Worm (Caenorhabditis elegans): ENCODE measurements around the gene rsp-8.

Gene rsp-8

ce11 chrIII:11833449-11833848 lies 7.2 kb downstream of the rsp-8 start:
- TF ChIP-seq blmp-1 (tag; optimal IDR thresholded peaks at IDR 0.05) (no peak), efl-1 (optimal IDR thresholded peaks at IDR 0.05) (no peak), efl-1 (GFP tag; optimal IDR thresholded peaks at IDR 0.05 in 1 of 2) (peak in 1 of 2 experiments; percentile 31)

ce11 chrIII:11834168-11834567 lies 8.0 kb downstream of the rsp-8 start:
- TF ChIP-seq vab-15 (tag; optimal IDR thresholded peaks at IDR 0.05) (no peak), mdl-1 (tag; optimal IDR thresholded peaks at IDR 0.05) (peak in 1 of 2 experiments; percentile 16), unc-86 (tag; optimal IDR thresholded peaks at IDR 0.05) (no peak), lin-14 (GFP tag; optimal IDR thresholded peaks at IDR 0.05) (peak; percentile 27), Y116A8C.19 (tag; optimal IDR thresholded peaks at IDR 0.05; ENCODE audit: borderline replicate concordance) (no peak), aly-2 (tag; optimal IDR thresholded peaks at IDR 0.05) (no peak), nhr-28 (tag; optimal IDR thresholded peaks at IDR 0.05) (no peak), C16A3.4 (tag; optimal IDR thresholded peaks at IDR 0.05) (no peak), nhr-19 (GFP tag; conservative IDR thresholded peaks at IDR 0.05) (peak; percentile 38; the same call in 1 of the 2 replicates), nhr-71 (tag; optimal IDR thresholded peaks at IDR 0.05) (peak; percentile 15), hlh-4 (tag; optimal IDR thresholded peaks at IDR 0.05) (no peak), rnt-1 (tag; optimal IDR thresholded peaks at IDR 0.05) (peak; percentile 35)

- TF ChIP-seq lsy-2 (tag; optimal IDR thresholded peaks at IDR 0.05) (peak in 1 of 2 experiments; percentile 34), lin-14 (GFP tag; optimal IDR thresholded peaks at IDR 0.05) (peak; percentile 53), ceh-8 (GFP tag; optimal IDR thresholded peaks at IDR 0.05) (no peak), grh-1 (GFP tag; IDR thresholded peaks at IDR 0.05) (no peak), mep-1 (tag; optimal IDR thresholded peaks at IDR 0.05) (peak; percentile 15), pax-3 (tag; optimal IDR thresholded peaks at IDR 0.05) (no peak), ets-5 (GFP tag; IDR thresholded peaks at IDR 0.05) (no peak), blmp-1 (tag; optimal IDR thresholded peaks at IDR 0.05) (peak; percentile 71), egl-27 (tag; optimal IDR thresholded peaks at IDR 0.05) (no peak), nhr-47 (tag; optimal IDR thresholded peaks at IDR 0.05) (no peak), efl-1 (optimal IDR thresholded peaks at IDR 0.05) (peak in 1 of 2 experiments; percentile 30), efl-1 (GFP tag; optimal IDR thresholded peaks at IDR 0.05 in 1 of 2) (no peak), nhr-11 (tag; optimal IDR thresholded peaks at IDR 0.05) (no peak), unc-98 (GFP tag; IDR thresholded peaks at IDR 0.05) (no peak), skn-1 (tag; optimal IDR thresholded peaks at IDR 0.05) (no peak)
These were observed 8.6 kb downstream of the rsp-8 start for ce11 chrIII:11834783-11835182.

ce11 chrIII:11836054-11836453 lies 9.8 kb downstream of the rsp-8 start:
- peak; percentile 31 for TF ChIP-seq dsc-1 (tag; optimal IDR thresholded peaks at IDR 0.05)
- peak in 1 of 2 experiments; percentile 40 for TF ChIP-seq lsy-2 (tag; optimal IDR thresholded peaks at IDR 0.05)
- peak; percentile 15 for TF ChIP-seq egl-13 (tag; optimal IDR thresholded peaks at IDR 0.05)
- TF ChIP-seq sox-4 (tag; optimal IDR thresholded peaks at IDR 0.05) = peak; percentile 31
- TF ChIP-seq nhr-71 (tag; optimal IDR thresholded peaks at IDR 0.05) = peak; percentile 55
- TF ChIP-seq lin-14 (GFP tag; optimal IDR thresholded peaks at IDR 0.05) = peak; percentile 59
- TF ChIP-seq efl-3 (GFP tag; optimal IDR thresholded peaks at IDR 0.05) = no peak
- peak; percentile 83 for TF ChIP-seq fkh-8 (tag; optimal IDR thresholded peaks at IDR 0.05)
- TF ChIP-seq nhr-47 (tag; optimal IDR thresholded peaks at IDR 0.05) = peak; percentile 17
- no peak for TF ChIP-seq lin-13 (GFP tag; optimal IDR thresholded peaks at IDR 0.05)
- no peak for TF ChIP-seq mdl-1 (tag; optimal IDR thresholded peaks at IDR 0.05)

- peak; percentile 97 for TF ChIP-seq skn-1 (tag; optimal IDR thresholded peaks at IDR 0.05)
- no peak for TF ChIP-seq lin-14 (GFP tag; optimal IDR thresholded peaks at IDR 0.05)
- TF ChIP-seq zag-1 (tag; optimal IDR thresholded peaks at IDR 0.05) = no peak
- TF ChIP-seq dpl-1 (GFP tag; optimal IDR thresholded peaks at IDR 0.05) = no peak
- no peak for TF ChIP-seq nhr-71 (tag; optimal IDR thresholded peaks at IDR 0.05)
These were observed 10.5 kb downstream of the rsp-8 start for ce11 chrIII:11836734-11837133.
